Fruit fly (Drosophila melanogaster) whole organism, embryonic: ENCODE data around the gene pnt.

ENCODE experiments used
- C15 ChIP-seq: fragments of 200-800 bp; sonication (Bioruptor generic); IDR thresholded peaks from 3 replicates; pipeline ENCODE4 v1.3.6; 2022; ENCODE audit warnings: missing biosample characterization, missing genetic modification characterization
- CG10366 ChIP-seq: fragments of 200-800 bp; sonication (Bioruptor generic); IDR thresholded peaks from 2 replicates; pipeline ENCODE4 v1.3.6; 2022; ENCODE audit warnings: missing biosample characterization, missing genetic modification characterization
- CG11085 ChIP-seq: fragments of 200-800 bp; sonication (Bioruptor generic); IDR thresholded peaks from 2 replicates; pipeline ENCODE4 v1.3.6; 2022; ENCODE audit warnings: missing biosample characterization, missing genetic modification characterization
- CG11398 ChIP-seq: fragments of 200-800 bp; sonication (Bioruptor generic); optimal IDR thresholded peaks from 2 replicates; lab custom pipeline; 2016; ENCODE audit warnings: missing biosample characterization, missing genetic modification characterization
- CG11696 ChIP-seq: fragments of 200-800 bp; sonication (Bioruptor generic); IDR thresholded peaks from 2 replicates; pipeline ENCODE4 v1.3.6; 2022; ENCODE audit warnings: missing biosample characterization, missing genetic modification characterization
- CG12071 ChIP-seq: fragments of 200-800 bp; sonication (Bioruptor generic); optimal IDR thresholded peaks from 3 replicates; lab custom pipeline; 2018; ENCODE audit warnings: missing biosample characterization, mild to moderate bottlenecking, missing genetic modification characterization
- CG1233 ChIP-seq: fragments of 200-800 bp; sonication (Bioruptor generic); optimal IDR thresholded peaks from 4 replicates; lab custom pipeline; 2018; ENCODE audit warnings: missing biosample characterization, mild to moderate bottlenecking, missing genetic modification characterization
- CG15696 ChIP-seq: fragments of 200-800 bp; sonication (Bioruptor generic); optimal IDR thresholded peaks from 2 replicates; lab custom pipeline; 2019; ENCODE audit warnings: missing biosample characterization, mild to moderate bottlenecking, missing genetic modification characterization, moderate library complexity
- CG17186 ChIP-seq: fragments of 200-800 bp; sonication (Bioruptor generic); optimal IDR thresholded peaks from 3 replicates; lab custom pipeline; 2017; ENCODE audit warnings: missing biosample characterization, missing genetic modification reagents, missing genetic modification characterization
- CG1792 ChIP-seq: fragments of 200-800 bp; sonication (Bioruptor generic); optimal IDR thresholded peaks from 2 replicates; lab custom pipeline; 2016; ENCODE audit warnings: missing biosample characterization, missing genetic modification characterization
- CG18619 ChIP-seq: fragments of 200-800 bp; sonication (Bioruptor generic); optimal IDR thresholded peaks from 3 replicates; lab custom pipeline; 2017; ENCODE audit warnings: missing biosample characterization, mild to moderate bottlenecking, missing genetic modification characterization
- CG2678 ChIP-seq: fragments of 200-800 bp; sonication (Bioruptor generic); optimal IDR thresholded peaks from 3 replicates; lab custom pipeline; 2019; ENCODE audit warnings: missing biosample characterization, mild to moderate bottlenecking, missing genetic modification characterization, moderate library complexity
- CG31388 ChIP-seq: fragments of 200-800 bp; sonication (Bioruptor generic); optimal IDR thresholded peaks from 2 replicates; lab custom pipeline; 2016; ENCODE audit warnings: missing biosample characterization, missing genetic modification characterization
- CG3163 ChIP-seq: fragments of 200-800 bp; sonication (Bioruptor generic); optimal IDR thresholded peaks from 3 replicates; lab custom pipeline; 2016; ENCODE audit warnings: missing biosample characterization, missing genetic modification characterization
- CG32767 ChIP-seq: fragments of 200-800 bp; sonication (Bioruptor generic); IDR thresholded peaks from 2 replicates; pipeline ENCODE4 v1.3.6; 2022; ENCODE audit warnings: missing biosample characterization, missing genetic modification characterization
- CG3995 ChIP-seq: fragments of 200-800 bp; sonication (Bioruptor generic); optimal IDR thresholded peaks from 3 replicates; lab custom pipeline; 2016; ENCODE audit warnings: missing biosample characterization, missing genetic modification characterization
- CG4707 ChIP-seq: fragments of 200-800 bp; sonication (Bioruptor generic); optimal IDR thresholded peaks from 2 replicates; lab custom pipeline; 2018; ENCODE audit warnings: missing biosample characterization, mild to moderate bottlenecking, missing genetic modification characterization, moderate library complexity
- CG4854 ChIP-seq: fragments of 200-800 bp; sonication (Bioruptor generic); optimal IDR thresholded peaks from 2 replicates; lab custom pipeline; 2016; ENCODE audit warnings: missing biosample characterization, missing genetic modification characterization, inconsistent platforms
- CG5953 ChIP-seq: fragments of 200-800 bp; sonication (Bioruptor generic); IDR thresholded peaks from 2 replicates; pipeline ENCODE4 v1.3.6; 2022; ENCODE audit warnings: missing biosample characterization, missing genetic modification characterization
- CG6654 ChIP-seq: fragments of 200-800 bp; sonication (Bioruptor generic); optimal IDR thresholded peaks from 2 replicates; lab custom pipeline; 2017; ENCODE audit warnings: missing biosample characterization, mild to moderate bottlenecking, missing genetic modification characterization
- CG6791 ChIP-seq: fragments of 200-800 bp; sonication (Bioruptor generic); IDR thresholded peaks from 3 replicates; pipeline ENCODE4 v1.3.6; 2022; ENCODE audit warnings: missing biosample characterization, missing genetic modification characterization; ENCODE audit not compliant: partially characterized antibody
- CG8290 ChIP-seq, 3 experiments: fragments of 200-800 bp; sonication (Bioruptor generic); optimal IDR thresholded peaks; 2 replicates each; lab custom pipeline; 2016 to 2019; ENCODE audit warnings: missing biosample characterization in 3 of 3, missing genetic modification characterization in 3 of 3, mild to moderate bottlenecking in 2 of 3, moderate library complexity in 1 of 3
- CkIIα-i1 ChIP-seq: fragments of 200-800 bp; sonication (Bioruptor generic); IDR thresholded peaks from 2 replicates; pipeline ENCODE4 v1.3.6; 2022; ENCODE audit warnings: missing biosample characterization, missing genetic modification characterization
- D19B ChIP-seq: fragments of 200-800 bp; sonication (Bioruptor generic); optimal IDR thresholded peaks from 2 replicates; lab custom pipeline; 2017; ENCODE audit warnings: missing biosample characterization, mild to moderate bottlenecking, missing genetic modification characterization
- Dref ChIP-seq: fragments of 200-800 bp; sonication (Bioruptor generic); IDR thresholded peaks from 2 replicates; pipeline ENCODE4 v1.3.6; 2022; ENCODE audit warnings: missing biosample characterization, missing genetic modification characterization
- Ets65A ChIP-seq: fragments of 200-800 bp; sonication (Bioruptor generic); peaks from one replicate; lab custom pipeline; 2016; ENCODE audit warnings: missing biosample characterization, missing genetic modification characterization
- HHEX ChIP-seq: fragments of 200-800 bp; sonication (Bioruptor generic); optimal IDR thresholded peaks from 3 replicates; lab custom pipeline; 2017; ENCODE audit warnings: missing biosample characterization, mild to moderate bottlenecking, missing genetic modification characterization, missing genetic modification reagents
- HmgD ChIP-seq: fragments of 200-800 bp; sonication (Bioruptor generic); optimal IDR thresholded peaks from 3 replicates; lab custom pipeline; 2016; ENCODE audit warnings: missing biosample characterization, missing genetic modification characterization
- MTF-1 ChIP-seq: fragments of 200-800 bp; sonication (Bioruptor generic); optimal IDR thresholded peaks from 2 replicates; lab custom pipeline; 2018; ENCODE audit warnings: missing biosample characterization, mild to moderate bottlenecking, missing genetic modification characterization, borderline replicate concordance
- NC2α ChIP-seq: fragments of 200-800 bp; sonication (Bioruptor generic); optimal IDR thresholded peaks from 2 replicates; lab custom pipeline; 2016; ENCODE audit warnings: missing biosample characterization, missing genetic modification characterization
- Nf-YB ChIP-seq: fragments of 200-800 bp; sonication (Bioruptor generic); optimal IDR thresholded peaks from 3 replicates; lab custom pipeline; 2019; ENCODE audit warnings: missing biosample characterization, mild to moderate bottlenecking, missing genetic modification characterization, moderate library complexity
- Poxn ChIP-seq: fragments of 200-800 bp; sonication (Bioruptor generic); IDR thresholded peaks from 2 replicates; pipeline ENCODE4 v1.3.6; 2022; ENCODE audit warnings: missing biosample characterization, missing genetic modification characterization
- Spps ChIP-seq: fragments of 200-800 bp; sonication (Bioruptor generic); optimal IDR thresholded peaks from 2 replicates; lab custom pipeline; 2018; ENCODE audit warnings: missing biosample characterization, mild to moderate bottlenecking, missing genetic modification characterization
- ab ChIP-seq: fragments of 200-800 bp; sonication (Bioruptor generic); optimal IDR thresholded peaks from 2 replicates; lab custom pipeline; 2016; ENCODE audit warnings: missing biosample characterization, missing genetic modification characterization
- abd-A ChIP-seq: fragments of 200-800 bp; sonication (Bioruptor generic); optimal IDR thresholded peaks from 3 replicates; lab custom pipeline; 2019; ENCODE audit warnings: missing biosample characterization, mild to moderate bottlenecking, missing genetic modification characterization, moderate library complexity
- al ChIP-seq: fragments of 200-800 bp; sonication (Bioruptor generic); IDR thresholded peaks from 2 replicates; pipeline ENCODE4 v1.3.6; 2022; ENCODE audit warnings: missing biosample characterization, missing genetic modification characterization
- danr ChIP-seq: fragments of 200-800 bp; sonication (Bioruptor generic); IDR thresholded peaks from 2 replicates; pipeline ENCODE4 v1.3.6; 2022; ENCODE audit warnings: missing biosample characterization, missing genetic modification characterization
- dmrt99B ChIP-seq: fragments of 200-800 bp; sonication (Bioruptor generic); optimal IDR thresholded peaks from 2 replicates; lab custom pipeline; 2018; ENCODE audit warnings: missing biosample characterization, mild to moderate bottlenecking, missing genetic modification characterization, moderate library complexity
- klu ChIP-seq: fragments of 200-800 bp; sonication (Bioruptor generic); IDR thresholded peaks from 2 replicates; pipeline ENCODE4 v1.3.6; 2022; ENCODE audit warnings: missing biosample characterization, missing genetic modification characterization
- oc ChIP-seq: fragments of 200-800 bp; sonication (Bioruptor generic); optimal IDR thresholded peaks from 2 replicates; lab custom pipeline; 2018; ENCODE audit warnings: missing biosample characterization, mild to moderate bottlenecking, missing genetic modification characterization, moderate library complexity
- pfk ChIP-seq: fragments of 200-800 bp; sonication (Bioruptor generic); optimal IDR thresholded peaks from 2 replicates; lab custom pipeline; 2018; ENCODE audit warnings: missing biosample characterization, mild to moderate bottlenecking, missing genetic modification characterization, moderate library complexity
- pum ChIP-seq: fragments of 200-800 bp; sonication (Bioruptor generic); optimal IDR thresholded peaks from 2 replicates; lab custom pipeline; 2016; ENCODE audit warnings: missing biosample characterization, missing genetic modification characterization
- pzg ChIP-seq: fragments of 200-800 bp; sonication (Bioruptor generic); optimal IDR thresholded peaks from 3 replicates; lab custom pipeline; 2018; ENCODE audit warnings: missing biosample characterization, mild to moderate bottlenecking, missing genetic modification characterization, moderate library complexity
- sc ChIP-seq, 3 experiments: fragments of >200 bp in 2 of 3; fragments of 200-800 bp in 1 of 3; sonication (Bioruptor generic) in 1 of 3; optimal IDR thresholded peaks; 2 replicates in 2 of 3; 3 replicates in 1 of 3; lab custom pipeline; 2017; ENCODE audit warnings: mild to moderate bottlenecking in 1 of 3, missing biosample characterization in 1 of 3, missing genetic modification characterization in 1 of 3, missing genetic modification reagents in 1 of 3
- sim ChIP-seq: fragments of 200-800 bp; sonication (Bioruptor generic); IDR thresholded peaks from 2 replicates; pipeline ENCODE4 v1.3.6; 2022; ENCODE audit warnings: missing biosample characterization, missing genetic modification characterization
- sna ChIP-seq: fragments of 200-800 bp; sonication (Bioruptor generic); IDR thresholded peaks from 2 replicates; pipeline ENCODE4 v1.3.6; 2022; ENCODE audit warnings: missing biosample characterization, missing genetic modification characterization; ENCODE audit not compliant: partially characterized antibody
- stwl ChIP-seq: fragments of 200-800 bp; sonication (Bioruptor generic); optimal IDR thresholded peaks from 3 replicates; lab custom pipeline; 2018; ENCODE audit warnings: missing biosample characterization, mild to moderate bottlenecking, missing genetic modification characterization, moderate library complexity
- ttk ChIP-seq: fragments of 200-800 bp; sonication (Bioruptor generic); IDR thresholded peaks from 2 replicates; pipeline ENCODE4 v2.1.2; 2022; ENCODE audit warnings: missing biosample characterization, missing genetic modification characterization

pnt gene

dm6 chr3R:23355829-23356738, 10.1 kb upstream of the pnt start, which contains the start of the genes ATPsynCF6 and Sec13 (continued):
- peak; percentile 46; the same call in 1 of the 2 replicates for TF ChIP-seq klu (GFP tag; lab: Robert Waterston, UW)
- TF ChIP-seq CG32767 (GFP tag; lab: Robert Waterston, UW), result no peak
- TF ChIP-seq CG1792 (GFP tag; lab: Kevin White, UChicago), result no peak
- TF ChIP-seq sc (optimal IDR thresholded peaks at IDR 0.05; lab: Kevin White, UChicago), result no peak
- no peak for TF ChIP-seq sc (GFP tag; optimal IDR thresholded peaks at IDR 0.05; lab: Kevin White, UChicago)
- peak; percentile 18 for TF ChIP-seq HmgD (GFP tag; lab: Kevin White, UChicago)
- TF ChIP-seq pum (GFP tag; lab: Kevin White, UChicago), result peak; percentile 1
- 0 out of 2 replicates have a peak, but pooled peaks have one; percentile 40 for TF ChIP-seq sim (GFP tag; lab: Robert Waterston, UW)
- TF ChIP-seq ttk (GFP tag; lab: Robert Waterston, UW), result no peak
- peak; percentile 3; the same call in 1 of the 2 replicates for TF ChIP-seq Poxn (GFP tag; lab: Robert Waterston, UW)
- peak; percentile 91 for TF ChIP-seq sna (GFP tag; lab: Robert Waterston, UW)
- TF ChIP-seq Spps, result no peak
- no peak for TF ChIP-seq NC2α (GFP tag; lab: Kevin White, UChicago)
- TF ChIP-seq ab, result no peak
- TF ChIP-seq CG11085 (GFP tag; lab: Robert Waterston, UW), result peak; percentile 47; the same call in 1 of the 2 replicates
- no peak for TF ChIP-seq Ets65A (GFP tag; lab: Kevin White, UChicago)
- TF ChIP-seq CG4707, result no peak
- no peak for TF ChIP-seq oc (tag; lab: Kevin White, UChicago)
- peak; percentile 44 for TF ChIP-seq CG10366 (GFP tag; lab: Robert Waterston, UW)
- peak; percentile 40 for TF ChIP-seq D19B
- TF ChIP-seq CG8290 (GFP tag; optimal IDR thresholded peaks at IDR 0.05; lab: Kevin White, UChicago), result peak; percentile 22
- TF ChIP-seq CG8290 (tag; optimal IDR thresholded peaks at IDR 0.05; lab: Kevin White, UChicago), result peak; percentile 2 to 19
- no peak for TF ChIP-seq CG6654 (GFP tag; lab: Kevin White, UChicago)
- no peak for TF ChIP-seq CG11398 (GFP tag; lab: Kevin White, UChicago)
- TF ChIP-seq C15 (GFP tag; lab: Robert Waterston, UW), result no peak
- no peak for TF ChIP-seq CG5953 (GFP tag; lab: Robert Waterston, UW)
- TF ChIP-seq abd-A, result no peak
- peak; percentile 47 for TF ChIP-seq HHEX (GFP tag; lab: Kevin White, UChicago)
- TF ChIP-seq CG11696 (GFP tag; lab: Robert Waterston, UW), result no peak
- peak; percentile 91 for TF ChIP-seq CG6791 (GFP tag; lab: Robert Waterston, UW)
- peak; percentile 55 for TF ChIP-seq CG15696 (tag; lab: Kevin White, UChicago)
- peak; percentile 37 for TF ChIP-seq CG1233 (GFP tag; lab: Kevin White, UChicago)
- TF ChIP-seq dmrt99B (tag; lab: Kevin White, UChicago), result peak; percentile 31
- TF ChIP-seq Nf-YB, result no peak
- TF ChIP-seq CkIIα-i1 (GFP tag; lab: Robert Waterston, UW), result no peak
- TF ChIP-seq CG18619, result peak; percentile 38
- TF ChIP-seq CG2678, result peak; percentile 75
- peak; percentile 73 for TF ChIP-seq stwl (tag; lab: Kevin White, UChicago)
- peak; percentile 47 for TF ChIP-seq CG3995 (GFP tag; lab: Kevin White, UChicago)
- TF ChIP-seq CG4854, result peak; percentile 26
- TF ChIP-seq CG3163 (GFP tag; lab: Kevin White, UChicago), result no peak
- TF ChIP-seq MTF-1 (GFP tag; lab: Kevin White, UChicago), result no peak
- peak; percentile 15 for TF ChIP-seq CG17186 (GFP tag; lab: Kevin White, UChicago)
- no peak for TF ChIP-seq CG31388
- TF ChIP-seq pzg (GFP tag; lab: Kevin White, UChicago), result peak; percentile 56
- TF ChIP-seq pfk (GFP tag; lab: Kevin White, UChicago), result no peak
- no peak for TF ChIP-seq CG12071
- peak; percentile 32; the same call in 1 of the 2 replicates for TF ChIP-seq Dref (GFP tag; lab: Robert Waterston, UW)
- TF ChIP-seq danr, result no peak
- peak; percentile 42; the same call in 1 of the 2 replicates for TF ChIP-seq al (GFP tag; lab: Robert Waterston, UW)
